Fruit fly (Drosophila melanogaster) whole organism, embryonic: ENCODE data around the gene Tsp74F.

Source experiments
- CG10267 ChIP-seq: fragments of 200-800 bp; sonication (Bioruptor generic); optimal IDR thresholded peaks from 2 replicates; lab custom pipeline; 2018; ENCODE audit warnings: missing biosample characterization, mild to moderate bottlenecking, missing genetic modification characterization, moderate library complexity
- CG10654 ChIP-seq: fragments of 200-800 bp; sonication (Bioruptor generic); optimal IDR thresholded peaks from 2 replicates; lab custom pipeline; 2016; ENCODE audit warnings: missing biosample characterization, missing genetic modification characterization
- CG11696 ChIP-seq: fragments of 200-800 bp; sonication (Bioruptor generic); IDR thresholded peaks from 2 replicates; pipeline ENCODE4 v1.3.6; 2022; ENCODE audit warnings: missing biosample characterization, missing genetic modification characterization
- CG12659 ChIP-seq: fragments of 200-800 bp; sonication (Bioruptor generic); optimal IDR thresholded peaks from 3 replicates; lab custom pipeline; 2017; ENCODE audit warnings: mild to moderate bottlenecking, missing biosample characterization, missing genetic modification reagents, missing genetic modification characterization
- CG1529 ChIP-seq: fragments of 200-800 bp; sonication (Bioruptor generic); optimal IDR thresholded peaks from 3 replicates; lab custom pipeline; 2018; ENCODE audit warnings: missing biosample characterization, missing genetic modification characterization
- CG15514 ChIP-seq: fragments of 200-800 bp; sonication (Bioruptor generic); optimal IDR thresholded peaks from 3 replicates; lab custom pipeline; 2017; ENCODE audit warnings: missing biosample characterization, missing genetic modification characterization, mild to moderate bottlenecking, moderate library complexity, missing genetic modification reagents
- CG16813 ChIP-seq: fragments of 200-800 bp; sonication (Bioruptor generic); IDR thresholded peaks from 3 replicates; pipeline ENCODE4 v1.3.6; 2022; ENCODE audit warnings: missing biosample characterization, missing genetic modification characterization; ENCODE audit not compliant: partially characterized antibody
- CG2199 ChIP-seq: fragments of 200-800 bp; sonication (Bioruptor generic); IDR thresholded peaks from 3 replicates; pipeline ENCODE4 v1.3.6; 2022; ENCODE audit warnings: missing biosample characterization, missing genetic modification characterization
- CG31224 ChIP-seq: fragments of 200-800 bp; sonication (Bioruptor generic); IDR thresholded peaks from 2 replicates; pipeline ENCODE4 v1.3.6; 2022; ENCODE audit warnings: missing biosample characterization, missing genetic modification characterization
- CG33557 ChIP-seq: fragments of 200-800 bp; sonication (Bioruptor generic); optimal IDR thresholded peaks from 2 replicates; lab custom pipeline; 2019; ENCODE audit warnings: missing biosample characterization, mild to moderate bottlenecking, missing genetic modification characterization, moderate library complexity
- CG3847 ChIP-seq: fragments of 200-800 bp; sonication (Bioruptor generic); IDR thresholded peaks from 2 replicates; pipeline ENCODE4 v1.3.6; 2022; ENCODE audit warnings: missing biosample characterization, missing genetic modification characterization
- CG4707 ChIP-seq: fragments of 200-800 bp; sonication (Bioruptor generic); optimal IDR thresholded peaks from 2 replicates; lab custom pipeline; 2018; ENCODE audit warnings: missing biosample characterization, mild to moderate bottlenecking, missing genetic modification characterization, moderate library complexity
- CG5245 ChIP-seq: fragments of 200-800 bp; sonication (Bioruptor generic); optimal IDR thresholded peaks from 3 replicates; lab custom pipeline; 2016; ENCODE audit warnings: missing biosample characterization, missing genetic modification characterization
- CG6254 ChIP-seq: fragments of 200-800 bp; sonication (Bioruptor generic); optimal IDR thresholded peaks from 3 replicates; lab custom pipeline; 2017; ENCODE audit warnings: mild to moderate bottlenecking, missing biosample characterization, missing genetic modification reagents, missing genetic modification characterization
- CG6654 ChIP-seq: fragments of 200-800 bp; sonication (Bioruptor generic); optimal IDR thresholded peaks from 2 replicates; lab custom pipeline; 2017; ENCODE audit warnings: missing biosample characterization, mild to moderate bottlenecking, missing genetic modification characterization
- CG7357 ChIP-seq: fragments of 200-800 bp; sonication (Bioruptor generic); IDR thresholded peaks from 3 replicates; pipeline ENCODE4 v1.3.6; 2022; ENCODE audit warnings: missing biosample characterization, missing genetic modification characterization
- CG8281 ChIP-seq: fragments of 200-800 bp; sonication (Bioruptor generic); optimal IDR thresholded peaks from 2 replicates; lab custom pipeline; 2018; ENCODE audit warnings: missing biosample characterization, mild to moderate bottlenecking, missing genetic modification characterization, moderate library complexity
- CG8388 ChIP-seq: fragments of 200-800 bp; sonication (Bioruptor generic); optimal IDR thresholded peaks from 2 replicates; lab custom pipeline; 2019; ENCODE audit warnings: missing biosample characterization, mild to moderate bottlenecking, missing genetic modification characterization, moderate library complexity
- CG9727 ChIP-seq: fragments of 200-800 bp; sonication (Bioruptor generic); optimal IDR thresholded peaks from 3 replicates; lab custom pipeline; 2017; ENCODE audit warnings: missing biosample characterization, mild to moderate bottlenecking, missing genetic modification characterization
- CHES-1-like ChIP-seq: fragments of 200-800 bp; sonication (Bioruptor generic); optimal IDR thresholded peaks from 2 replicates; lab custom pipeline; 2016; ENCODE audit warnings: missing biosample characterization, missing genetic modification characterization
- CrebB ChIP-seq: fragments of 200-800 bp; sonication (Bioruptor generic); optimal IDR thresholded peaks from 3 replicates; lab custom pipeline; 2018; ENCODE audit warnings: missing biosample characterization, mild to moderate bottlenecking, missing genetic modification characterization
- D ChIP-seq, 2 experiments: fragments of 200-800 bp in 1 of 2; fragments of >200 bp in 1 of 2; sonication (Bioruptor generic) in 1 of 2; optimal IDR thresholded peaks; 2 replicates in 1 of 2; 3 replicates in 1 of 2; lab custom pipeline; 2017; ENCODE audit warnings: mild to moderate bottlenecking in 1 of 2, missing biosample characterization in 1 of 2, missing genetic modification characterization in 1 of 2, missing genetic modification reagents in 1 of 2
- D19A ChIP-seq: fragments of 200-800 bp; optimal IDR thresholded peaks from 3 replicates; lab custom pipeline; 2019; ENCODE audit warnings: missing biosample characterization, mild to moderate bottlenecking, missing genetic modification characterization, moderate library complexity
- D19B ChIP-seq: fragments of 200-800 bp; sonication (Bioruptor generic); optimal IDR thresholded peaks from 2 replicates; lab custom pipeline; 2017; ENCODE audit warnings: missing biosample characterization, mild to moderate bottlenecking, missing genetic modification characterization
- Dbx ChIP-seq: fragments of 200-800 bp; sonication (Bioruptor generic); IDR thresholded peaks from 3 replicates; pipeline ENCODE4 v1.3.6; 2022; ENCODE audit warnings: missing biosample characterization, missing genetic modification characterization
- Deaf1 ChIP-seq: fragments of 200-800 bp; optimal IDR thresholded peaks from 3 replicates; lab custom pipeline; 2019; ENCODE audit warnings: missing biosample characterization, mild to moderate bottlenecking, missing genetic modification characterization, moderate library complexity
- Fer3 ChIP-seq: fragments of 200-800 bp; sonication (Bioruptor generic); optimal IDR thresholded peaks from 2 replicates; lab custom pipeline; 2018; ENCODE audit warnings: missing biosample characterization, mild to moderate bottlenecking, missing genetic modification characterization, moderate library complexity
- H2.0 ChIP-seq: fragments of 200-800 bp; sonication (Bioruptor generic); IDR thresholded peaks from 2 replicates; pipeline ENCODE4 v1.3.6; 2022; ENCODE audit warnings: missing biosample characterization, missing genetic modification characterization
- Lhr ChIP-seq: fragments of 200-800 bp; sonication (Bioruptor generic); optimal IDR thresholded peaks from 3 replicates; lab custom pipeline; 2017; ENCODE audit warnings: mild to moderate bottlenecking, missing biosample characterization, missing genetic modification reagents, missing genetic modification characterization
- Lpt ChIP-seq: fragments of >200 bp; optimal IDR thresholded peaks from 2 replicates; lab custom pipeline; 2018; ENCODE audit warnings: missing biosample characterization, missing genetic modification characterization
- MTF-1 ChIP-seq: fragments of 200-800 bp; sonication (Bioruptor generic); optimal IDR thresholded peaks from 2 replicates; lab custom pipeline; 2018; ENCODE audit warnings: missing biosample characterization, mild to moderate bottlenecking, missing genetic modification characterization, borderline replicate concordance
- Neu2 ChIP-seq: fragments of 200-800 bp; sonication (Bioruptor generic); optimal IDR thresholded peaks from 3 replicates; lab custom pipeline; 2016; ENCODE audit warnings: missing biosample characterization, missing genetic modification characterization, borderline replicate concordance
- Six4 ChIP-seq: fragments of 200-800 bp; sonication (Bioruptor generic); optimal IDR thresholded peaks from 2 replicates; lab custom pipeline; 2016; ENCODE audit warnings: missing biosample characterization, missing genetic modification characterization
- Spps ChIP-seq: fragments of 200-800 bp; sonication (Bioruptor generic); optimal IDR thresholded peaks from 2 replicates; lab custom pipeline; 2018; ENCODE audit warnings: missing biosample characterization, mild to moderate bottlenecking, missing genetic modification characterization
- Sry-β ChIP-seq: fragments of 200-800 bp; sonication (Bioruptor generic); optimal IDR thresholded peaks from 2 replicates; lab custom pipeline; 2018; ENCODE audit warnings: missing biosample characterization, mild to moderate bottlenecking, missing genetic modification characterization, moderate library complexity
- ase ChIP-seq: fragments of 200-800 bp; sonication (Bioruptor generic); IDR thresholded peaks from 3 replicates; pipeline ENCODE4 v1.3.6; 2022; ENCODE audit warnings: missing biosample characterization, missing genetic modification characterization
- bab2 ChIP-seq: fragments of 200-800 bp; sonication (Bioruptor generic); optimal IDR thresholded peaks from 2 replicates; lab custom pipeline; 2016; ENCODE audit warnings: missing biosample characterization, missing genetic modification characterization
- ci ChIP-seq: fragments of 200-800 bp; sonication (Bioruptor generic); IDR thresholded peaks from 3 replicates; pipeline ENCODE4 v1.3.6; 2022; ENCODE audit warnings: missing biosample characterization, missing genetic modification characterization
- eyg ChIP-seq: fragments of 200-800 bp; sonication (Bioruptor generic); optimal IDR thresholded peaks from 3 replicates; lab custom pipeline; 2016; ENCODE audit warnings: missing biosample characterization, missing genetic modification characterization
- gsb-n ChIP-seq: fragments of 200-800 bp; sonication (Bioruptor generic); optimal IDR thresholded peaks from 3 replicates; lab custom pipeline; 2018; ENCODE audit warnings: missing biosample characterization, mild to moderate bottlenecking, missing genetic modification characterization
- gt ChIP-seq: fragments of 200-800 bp; sonication (Bioruptor generic); IDR thresholded peaks from 2 replicates; pipeline ENCODE4 v1.3.6; 2022; ENCODE audit warnings: missing biosample characterization, missing genetic modification characterization
- klu ChIP-seq: fragments of 200-800 bp; sonication (Bioruptor generic); IDR thresholded peaks from 2 replicates; pipeline ENCODE4 v1.3.6; 2022; ENCODE audit warnings: missing biosample characterization, missing genetic modification characterization
- nmo ChIP-seq: fragments of 200-800 bp; sonication (Bioruptor generic); optimal IDR thresholded peaks from 2 replicates; lab custom pipeline; 2018; ENCODE audit warnings: missing biosample characterization, mild to moderate bottlenecking, missing genetic modification characterization, moderate library complexity
- oc ChIP-seq: fragments of 200-800 bp; sonication (Bioruptor generic); optimal IDR thresholded peaks from 2 replicates; lab custom pipeline; 2018; ENCODE audit warnings: missing biosample characterization, mild to moderate bottlenecking, missing genetic modification characterization, moderate library complexity
- pita ChIP-seq: fragments of 200-800 bp; sonication (Bioruptor generic); optimal IDR thresholded peaks from 2 replicates; lab custom pipeline; 2017; ENCODE audit warnings: missing biosample characterization, mild to moderate bottlenecking, missing genetic modification characterization
- sc ChIP-seq, 3 experiments: fragments of >200 bp in 2 of 3; fragments of 200-800 bp in 1 of 3; sonication (Bioruptor generic) in 1 of 3; optimal IDR thresholded peaks; 2 replicates in 2 of 3; 3 replicates in 1 of 3; lab custom pipeline; 2017; ENCODE audit warnings: mild to moderate bottlenecking in 1 of 3, missing biosample characterization in 1 of 3, missing genetic modification characterization in 1 of 3, missing genetic modification reagents in 1 of 3
- sim ChIP-seq: fragments of 200-800 bp; sonication (Bioruptor generic); IDR thresholded peaks from 2 replicates; pipeline ENCODE4 v1.3.6; 2022; ENCODE audit warnings: missing biosample characterization, missing genetic modification characterization
- trem ChIP-seq: fragments of 200-800 bp; optimal IDR thresholded peaks from 3 replicates; lab custom pipeline; 2019; ENCODE audit warnings: missing biosample characterization, mild to moderate bottlenecking, missing genetic modification characterization, moderate library complexity
- vvl ChIP-seq: fragments of 200-800 bp; sonication (Bioruptor generic); IDR thresholded peaks from 2 replicates; pipeline ENCODE4 v1.3.6; 2022; ENCODE audit warnings: missing biosample characterization, missing genetic modification characterization
- zfh1 ChIP-seq: fragments of 200-800 bp; sonication (Bioruptor generic); IDR thresholded peaks from 3 replicates; pipeline ENCODE4 v1.3.6; 2022; ENCODE audit warnings: missing biosample characterization, missing genetic modification characterization

Gene Tsp74F

DNA sequence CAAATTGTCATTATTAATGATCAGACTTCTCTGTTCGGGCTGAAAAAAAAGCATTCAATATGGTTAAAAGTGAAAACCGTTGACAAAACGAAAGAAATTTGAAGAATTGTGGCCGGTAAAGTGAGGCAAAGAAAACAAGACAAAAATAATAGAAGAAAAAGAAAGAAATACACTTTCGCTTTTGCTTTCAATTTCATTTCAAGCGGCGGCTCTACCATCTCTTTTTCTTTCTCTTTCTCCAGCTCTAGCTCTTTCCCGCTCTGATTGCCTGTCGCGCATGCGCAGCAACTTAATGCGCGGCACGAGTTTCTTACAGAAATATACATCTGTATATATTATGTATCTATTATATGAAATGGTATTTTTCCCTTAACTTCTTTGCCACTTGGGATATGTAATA, 41.7 kb upstream of the Tsp74F start (continued):
- TF ChIP-seq CG15514 (GFP tag; lab: Kevin White, UChicago) (no peak), zfh1 (no peak), CrebB (tag; lab: Kevin White, UChicago) (no peak), Spps (tag; lab: Kevin White, UChicago) (peak; percentile 87), CG7357 (GFP tag; lab: Robert Waterston, UW) (no peak), CG16813 (GFP tag; lab: Robert Waterston, UW) (no peak), ci (peak; percentile 43; the same call in 1 of the 3 replicates), klu (GFP tag; lab: Robert Waterston, UW) (no peak), Lpt (GFP tag; lab: Kevin White, UChicago) (no peak), D19B (no peak), CG10267 (tag; lab: Kevin White, UChicago) (peak; percentile 13), Sry-β (GFP tag; lab: Kevin White, UChicago) (peak; percentile 33), MTF-1 (GFP tag; lab: Kevin White, UChicago) (peak; percentile 44), sim (GFP tag; lab: Robert Waterston, UW) (peak; percentile 79), CG8281 (tag; lab: Kevin White, UChicago) (no peak), eyg (GFP tag; lab: Kevin White, UChicago) (no peak), Dbx (GFP tag; lab: Robert Waterston, UW) (no peak), gt (GFP tag; lab: Robert Waterston, UW) (no peak), CG3847 (no peak), Deaf1 (tag; lab: Kevin White, UChicago) (no peak), CG12659 (no peak), D (optimal IDR thresholded peaks at IDR 0.05; lab: Kevin White, UChicago) (no peak), D (GFP tag; optimal IDR thresholded peaks at IDR 0.05; lab: Kevin White, UChicago) (peak; percentile 0), ase (GFP tag; lab: Robert Waterston, UW) (no peak), H2.0 (no peak), CG6654 (GFP tag; lab: Kevin White, UChicago) (no peak), Six4 (GFP tag; lab: Kevin White, UChicago) (no peak), CG5245 (GFP tag; lab: Kevin White, UChicago) (no peak), CG6254 (peak; percentile 69), nmo (GFP tag; lab: Kevin White, UChicago) (peak; percentile 35), CG31224 (GFP tag; lab: Robert Waterston, UW) (no peak), vvl (GFP tag; lab: Robert Waterston, UW) (peak; percentile 25; the same call in 1 of the 2 replicates), CHES-1-like (GFP tag; lab: Kevin White, UChicago) (no peak), bab2 (GFP tag; lab: Kevin White, UChicago) (no peak), D19A (peak; percentile 26), CG1529 (GFP tag; lab: Kevin White, UChicago) (peak; percentile 52), CG10654 (no peak), trem (tag; lab: Kevin White, UChicago) (peak; percentile 57), CG4707 (GFP tag; lab: Kevin White, UChicago) (peak; percentile 0), oc (tag; lab: Kevin White, UChicago) (peak; percentile 59), CG2199 (GFP tag; lab: Robert Waterston, UW) (0 out of 3 replicates have a peak, but pooled peaks have one; percentile 33), pita (GFP tag; lab: Kevin White, UChicago) (no peak), gsb-n (tag; lab: Kevin White, UChicago) (peak; percentile 75), CG33557 (GFP tag; lab: Kevin White, UChicago) (peak; percentile 92), Fer3 (tag; lab: Kevin White, UChicago) (no peak), CG8388 (peak; percentile 42), Lhr (GFP tag; lab: Kevin White, UChicago) (peak; percentile 30), Neu2 (GFP tag; lab: Kevin White, UChicago) (no peak), sc (optimal IDR thresholded peaks at IDR 0.05; lab: Kevin White, UChicago) (no peak), sc (GFP tag; optimal IDR thresholded peaks at IDR 0.05; lab: Kevin White, UChicago) (peak; percentile 39), CG11696 (no peak), CG9727 (no peak)
